Fruit fly (Drosophila melanogaster) whole organism, embryonic: ENCODE measurements around the gene CG10492.

Experiments used
- Antp ChIP-seq: fragments of 200-800 bp; sonication (Bioruptor generic); optimal IDR thresholded peaks from 3 replicates; lab custom pipeline; 2016; ENCODE audit warnings: missing biosample characterization, missing genetic modification characterization
- B-H2 ChIP-seq: fragments of 200-800 bp; sonication (Bioruptor generic); optimal IDR thresholded peaks from 2 replicates; lab custom pipeline; 2018; ENCODE audit warnings: missing biosample characterization, mild to moderate bottlenecking, missing genetic modification characterization
- CG10209 ChIP-seq: fragments of 200-800 bp; sonication (Bioruptor generic); optimal IDR thresholded peaks from 3 replicates; lab custom pipeline; 2017; ENCODE audit warnings: missing biosample characterization, mild to moderate bottlenecking, missing genetic modification characterization, missing genetic modification reagents
- CG10267 ChIP-seq: fragments of 200-800 bp; sonication (Bioruptor generic); optimal IDR thresholded peaks from 2 replicates; lab custom pipeline; 2018; ENCODE audit warnings: missing biosample characterization, mild to moderate bottlenecking, missing genetic modification characterization, moderate library complexity
- CG10959 ChIP-seq: fragments of 200-800 bp; sonication (Bioruptor generic); IDR thresholded peaks from 2 replicates; pipeline ENCODE4 v1.3.6; 2022; ENCODE audit warnings: missing biosample characterization, missing genetic modification characterization
- CG11560 ChIP-seq: fragments of 200-800 bp; sonication (Bioruptor generic); IDR thresholded peaks from 3 replicates; pipeline ENCODE4 v1.3.6; 2022; ENCODE audit warnings: missing biosample characterization, missing genetic modification characterization
- CG13624 ChIP-seq: fragments of 200-800 bp; sonication (Bioruptor generic); optimal IDR thresholded peaks from 2 replicates; lab custom pipeline; 2016; ENCODE audit warnings: missing biosample characterization, missing genetic modification characterization
- CG16779 ChIP-seq: fragments of 200-800 bp; sonication (Bioruptor generic); IDR thresholded peaks from 2 replicates; pipeline ENCODE4 v1.3.6; 2022; ENCODE audit warnings: missing biosample characterization, missing genetic modification characterization
- CG1832 ChIP-seq: fragments of 200-800 bp; sonication (Bioruptor generic); optimal IDR thresholded peaks from 2 replicates; lab custom pipeline; 2017; ENCODE audit warnings: missing biosample characterization, mild to moderate bottlenecking, missing genetic modification characterization, inconsistent platforms
- CG30403 ChIP-seq: fragments of 200-800 bp; sonication (Bioruptor generic); optimal IDR thresholded peaks from 3 replicates; lab custom pipeline; 2016; ENCODE audit warnings: missing biosample characterization, missing genetic modification characterization
- CG3065 ChIP-seq: fragments of 200-800 bp; sonication (Bioruptor generic); optimal IDR thresholded peaks from 2 replicates; lab custom pipeline; 2016; ENCODE audit warnings: missing biosample characterization, missing genetic modification characterization
- CG5180 ChIP-seq: fragments of 200-800 bp; sonication (Bioruptor generic); optimal IDR thresholded peaks from 3 replicates; lab custom pipeline; 2017; ENCODE audit warnings: missing biosample characterization, missing genetic modification characterization, mild to moderate bottlenecking, moderate library complexity, missing genetic modification reagents
- CG6254 ChIP-seq: fragments of 200-800 bp; sonication (Bioruptor generic); optimal IDR thresholded peaks from 3 replicates; lab custom pipeline; 2017; ENCODE audit warnings: mild to moderate bottlenecking, missing biosample characterization, missing genetic modification reagents, missing genetic modification characterization
- Eip74EF ChIP-seq, 2 experiments: fragments of 200-800 bp in 1 of 2; fragments of >200 bp in 1 of 2; sonication (Bioruptor generic) in 1 of 2; optimal IDR thresholded peaks; 2 replicates each; lab custom pipeline; 2017 to 2019; ENCODE audit warnings: missing biosample characterization in 2 of 2, missing genetic modification characterization in 2 of 2, mild to moderate bottlenecking in 1 of 2, moderate library complexity in 1 of 2
- Fer1 ChIP-seq: fragments of 200-800 bp; sonication (Bioruptor generic); optimal IDR thresholded peaks from 2 replicates; lab custom pipeline; 2017; ENCODE audit warnings: missing biosample characterization, mild to moderate bottlenecking, missing genetic modification characterization
- Hey ChIP-seq: fragments of 200-800 bp; sonication (Bioruptor generic); optimal IDR thresholded peaks from 3 replicates; lab custom pipeline; 2018; ENCODE audit warnings: missing biosample characterization, mild to moderate bottlenecking, missing genetic modification characterization
- Med ChIP-seq: fragments of 200-800 bp; sonication (Bioruptor generic); peaks from one replicate; lab custom pipeline; 2016; ENCODE audit warnings: missing biosample characterization, missing genetic modification characterization, mild to moderate bottlenecking, inconsistent platforms, moderate library complexity
- Oli ChIP-seq: fragments of 200-800 bp; sonication (Bioruptor generic); optimal IDR thresholded peaks from 2 replicates; lab custom pipeline; 2018; ENCODE audit warnings: missing biosample characterization, mild to moderate bottlenecking, missing genetic modification characterization, moderate library complexity
- Scr ChIP-seq: fragments of 200-800 bp; sonication (Bioruptor generic); IDR thresholded peaks from 2 replicates; pipeline ENCODE4 v1.3.6; 2022; ENCODE audit warnings: missing biosample characterization, missing genetic modification characterization; ENCODE audit not compliant: partially characterized antibody
- Sry-β ChIP-seq: fragments of 200-800 bp; sonication (Bioruptor generic); optimal IDR thresholded peaks from 2 replicates; lab custom pipeline; 2018; ENCODE audit warnings: missing biosample characterization, mild to moderate bottlenecking, missing genetic modification characterization, moderate library complexity
- abd-A ChIP-seq: fragments of 200-800 bp; sonication (Bioruptor generic); optimal IDR thresholded peaks from 3 replicates; lab custom pipeline; 2019; ENCODE audit warnings: missing biosample characterization, mild to moderate bottlenecking, missing genetic modification characterization, moderate library complexity
- ac ChIP-seq: fragments of 200-800 bp; sonication (Bioruptor generic); optimal IDR thresholded peaks from 3 replicates; lab custom pipeline; 2017; ENCODE audit warnings: missing biosample characterization, mild to moderate bottlenecking, missing genetic modification characterization
- bigmax ChIP-seq: fragments of 200-800 bp; sonication (Bioruptor generic); optimal IDR thresholded peaks from 2 replicates; lab custom pipeline; 2018; ENCODE audit warnings: missing biosample characterization, mild to moderate bottlenecking, missing genetic modification characterization
- chinmo ChIP-seq: fragments of 200-800 bp; sonication (Bioruptor generic); IDR thresholded peaks from 4 replicates; pipeline ENCODE4 v1.3.6; 2022; ENCODE audit warnings: missing biosample characterization, missing genetic modification characterization; ENCODE audit not compliant: partially characterized antibody
- crol ChIP-seq: fragments of 200-800 bp; sonication (Bioruptor generic); IDR thresholded peaks from 2 replicates; pipeline ENCODE4 v1.3.6; 2022; ENCODE audit warnings: missing biosample characterization, missing genetic modification characterization
- eve ChIP-seq, 2 experiments: fragments of >200 bp; optimal IDR thresholded peaks; 2 replicates each; lab custom pipeline; 2017; ENCODE audit warnings: missing biosample characterization in 2 of 2, missing genetic modification characterization in 2 of 2
- fd64A ChIP-seq: fragments of 200-800 bp; sonication (Bioruptor generic); optimal IDR thresholded peaks from 3 replicates; lab custom pipeline; 2018; ENCODE audit warnings: missing biosample characterization, mild to moderate bottlenecking, missing genetic modification characterization
- gsb-n ChIP-seq: fragments of 200-800 bp; sonication (Bioruptor generic); optimal IDR thresholded peaks from 3 replicates; lab custom pipeline; 2018; ENCODE audit warnings: missing biosample characterization, mild to moderate bottlenecking, missing genetic modification characterization
- gt ChIP-seq: fragments of 200-800 bp; sonication (Bioruptor generic); IDR thresholded peaks from 2 replicates; pipeline ENCODE4 v1.3.6; 2022; ENCODE audit warnings: missing biosample characterization, missing genetic modification characterization
- lab ChIP-seq: fragments of 200-800 bp; sonication (Bioruptor generic); optimal IDR thresholded peaks from 3 replicates; lab custom pipeline; 2017; ENCODE audit warnings: missing biosample characterization, missing genetic modification characterization, mild to moderate bottlenecking, moderate library complexity, missing genetic modification reagents
- lmd ChIP-seq: fragments of 200-800 bp; sonication (Bioruptor generic); IDR thresholded peaks from 2 replicates; pipeline ENCODE4 v1.3.6; 2022; ENCODE audit warnings: missing biosample characterization, missing genetic modification characterization
- luna ChIP-seq: fragments of 200-800 bp; sonication (Bioruptor generic); optimal IDR thresholded peaks from 2 replicates; lab custom pipeline; 2016; ENCODE audit warnings: missing biosample characterization, missing genetic modification characterization
- nau ChIP-seq: fragments of 200-800 bp; sonication (Bioruptor generic); optimal IDR thresholded peaks from 3 replicates; lab custom pipeline; 2017; ENCODE audit warnings: missing biosample characterization, mild to moderate bottlenecking, missing genetic modification characterization, missing genetic modification reagents
- org-1 ChIP-seq: fragments of 200-800 bp; sonication (Bioruptor generic); optimal IDR thresholded peaks from 2 replicates; lab custom pipeline; 2017; ENCODE audit warnings: missing biosample characterization, missing genetic modification characterization
- sens ChIP-seq: fragments of 200-800 bp; sonication (Bioruptor generic); peaks from one replicate; lab custom pipeline; 2016; ENCODE audit warnings: missing biosample characterization, missing genetic modification characterization
- slou ChIP-seq: fragments of 200-800 bp; sonication (Bioruptor generic); optimal IDR thresholded peaks from 3 replicates; lab custom pipeline; 2016; ENCODE audit warnings: missing biosample characterization, missing genetic modification characterization
- tll ChIP-seq, 2 experiments: fragments of 200-800 bp in 1 of 2; fragments of >200 bp in 1 of 2; sonication (Bioruptor generic) in 1 of 2; optimal IDR thresholded peaks; 2 replicates each; lab custom pipeline; 2017 to 2019; ENCODE audit warnings: missing biosample characterization in 2 of 2, missing genetic modification characterization in 2 of 2, mild to moderate bottlenecking in 1 of 2, moderate library complexity in 1 of 2
- zen2 ChIP-seq: fragments of 200-800 bp; sonication (Bioruptor generic); IDR thresholded peaks from 3 replicates; pipeline ENCODE4 v1.3.6; 2022; ENCODE audit warnings: missing biosample characterization, missing genetic modification characterization; ENCODE audit not compliant: partially characterized antibody

Gene CG10492

dm6 chr2L:19009130-19009529 is 44.7 kb upstream of the CG10492 start, which contains the start of gene RpL30 (continued):
- TF ChIP-seq CG5180 (GFP tag; lab: Kevin White, UChicago) (peak; percentile 70), Antp (GFP tag; lab: Kevin White, UChicago) (peak; percentile 79), lab (GFP tag; lab: Kevin White, UChicago) (peak; percentile 98), Oli (tag; lab: Kevin White, UChicago) (peak; percentile 65), Sry-β (GFP tag; lab: Kevin White, UChicago) (peak; percentile 61), CG16779 (GFP tag; lab: Robert Waterston, UW) (peak; percentile 91), CG10267 (peak; percentile 92), nau (GFP tag; lab: Kevin White, UChicago) (peak; percentile 91), CG13624 (GFP tag; lab: Kevin White, UChicago) (peak; percentile 95), ac (GFP tag; lab: Kevin White, UChicago) (peak; percentile 86), fd64A (peak; percentile 93), CG30403 (GFP tag; lab: Kevin White, UChicago) (peak; percentile 72), Scr (GFP tag; lab: Robert Waterston, UW) (peak; percentile 65), bigmax (GFP tag; lab: Kevin White, UChicago) (peak; percentile 89), CG11560 (tag; lab: Robert Waterston, UW) (peak; percentile 79; the same call in 2 of the 3 replicates), B-H2 (GFP tag; lab: Kevin White, UChicago) (peak; percentile 94), CG6254 (GFP tag; lab: Kevin White, UChicago) (peak; percentile 87), org-1 (peak; percentile 94), luna (peak; percentile 93), gsb-n (tag; lab: Kevin White, UChicago) (peak; percentile 91), CG10209 (GFP tag; lab: Kevin White, UChicago) (peak; percentile 95), tll (GFP tag; optimal IDR thresholded peaks at IDR 0.05; lab: Kevin White, UChicago) (peak in 1 of 2 experiments; percentile 23), slou (peak; percentile 77), CG1832 (GFP tag; lab: Kevin White, UChicago) (no peak), crol (GFP tag; lab: Robert Waterston, UW) (no peak), CG10959 (GFP tag; lab: Robert Waterston, UW) (peak; percentile 75), CG3065 (peak; percentile 81), eve (GFP tag; optimal IDR thresholded peaks at IDR 0.05; lab: Kevin White, UChicago) (no peak)

dm6 chr2L:19010037-19010436 is 43.8 kb upstream of the CG10492 start:
- TF ChIP-seq Hey (tag; lab: Kevin White, UChicago) (peak; percentile 96), sens (peak; percentile 26), chinmo (GFP tag; lab: Robert Waterston, UW) (0 out of 4 replicates have a peak, but pooled peaks have one; percentile 57), gt (GFP tag; lab: Robert Waterston, UW) (no peak), zen2 (0 out of 3 replicates have a peak, but pooled peaks have one; percentile 38), abd-A (tag; lab: Kevin White, UChicago) (peak; percentile 26), Med (GFP tag; lab: Kevin White, UChicago) (peak; percentile 29), lmd (GFP tag; lab: Robert Waterston, UW) (0 out of 2 replicates have a peak, but pooled peaks have one; percentile 11), Fer1 (no peak), Eip74EF (GFP tag; optimal IDR thresholded peaks at IDR 0.05; lab: Kevin White, UChicago) (no peak)
